Worm (Caenorhabditis elegans): Measurements from ENCODE around the gene cutl-27.

cutl-27 gene

DNA sequence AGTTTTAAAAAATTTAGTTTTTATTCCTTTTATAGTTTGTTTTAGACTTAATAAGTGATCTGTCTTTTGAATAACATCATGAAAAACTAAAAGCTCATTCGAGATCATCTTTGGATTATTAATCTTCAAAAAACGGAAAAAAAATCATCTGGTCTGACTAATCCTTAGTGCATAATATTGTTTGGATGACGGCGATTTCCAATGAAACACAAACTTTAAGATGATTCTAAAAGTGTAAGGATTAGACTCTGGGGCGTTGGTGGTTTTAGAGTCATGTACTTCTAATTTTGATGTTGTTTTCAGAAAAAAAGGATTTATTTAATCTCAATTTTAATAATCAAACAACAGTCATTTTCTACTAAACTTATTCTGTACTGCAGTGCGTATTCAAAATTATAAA, 15.0 kb downstream of the cutl-27 start:
- TF ChIP-seq bed-3 (GFP tag; optimal IDR thresholded peaks at IDR 0.05) (no peak), pha-4 (tag; optimal IDR thresholded peaks at IDR 0.05) (no peak), elt-3 (tag; optimal IDR thresholded peaks at IDR 0.05) (no peak), lin-13 (tag; optimal IDR thresholded peaks at IDR 0.05) (no peak)

DNA sequence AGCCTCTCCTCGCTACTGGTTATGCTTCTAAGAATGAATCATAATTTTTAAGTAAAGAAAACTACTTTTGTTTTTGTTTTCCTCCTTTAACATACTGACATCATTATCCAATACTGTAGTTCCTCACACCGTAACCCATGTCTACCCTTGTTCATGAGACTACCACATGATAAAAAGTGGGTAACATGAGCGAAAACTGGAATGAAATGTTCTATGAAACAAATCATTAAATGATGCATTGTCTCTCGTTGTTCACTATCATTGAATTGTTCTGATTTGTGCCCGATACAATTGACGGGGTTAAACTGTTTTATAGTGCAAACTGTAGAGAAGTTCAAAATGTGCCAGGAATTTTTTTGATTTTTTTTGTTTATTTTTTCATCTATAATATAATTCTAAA, 19.4 kb downstream of the cutl-27 start:
- no peak for TF ChIP-seq blmp-1 (tag; optimal IDR thresholded peaks at IDR 0.05)
- TF ChIP-seq ceh-43 (GFP tag; optimal IDR thresholded peaks at IDR 0.05), result no peak
- no peak for TF ChIP-seq drap-1 (GFP tag; optimal IDR thresholded peaks at IDR 0.05)
- no peak for TF ChIP-seq mep-1 (tag; optimal IDR thresholded peaks at IDR 0.05)
- TF ChIP-seq unc-39 (tag; optimal IDR thresholded peaks at IDR 0.05), result no peak

DNA sequence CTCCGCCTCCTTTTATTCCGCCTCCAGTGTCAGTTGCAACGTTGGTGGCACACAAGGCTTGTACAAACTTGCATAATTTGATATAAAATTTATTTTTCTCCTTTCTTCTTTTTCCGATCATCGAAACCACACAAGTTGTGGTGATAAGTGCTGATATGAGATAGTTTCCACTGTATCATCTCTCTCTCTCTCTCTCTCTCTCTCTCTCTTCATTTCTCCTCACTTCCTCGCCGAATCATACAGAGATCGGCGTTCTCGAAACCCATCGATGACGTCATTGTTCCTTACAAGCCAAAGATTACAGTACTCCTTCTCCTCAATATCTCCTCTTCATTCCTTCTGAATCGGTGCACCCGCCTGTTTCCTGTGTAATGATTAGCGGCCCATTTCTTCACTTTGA, 21.0 kb downstream of the cutl-27 start, which contains the start of gene nhr-43:
Gene nhr-43 (plus strand): TSS at position 233 of the 400 bp plus-strand sequence.
- no peak for TF ChIP-seq mls-2 (tag; optimal IDR thresholded peaks at IDR 0.05)
- no peak for TF ChIP-seq ces-1 (GFP tag; optimal IDR thresholded peaks at IDR 0.05)
- peak; percentile 12 for TF ChIP-seq ham-2 (GFP tag; optimal IDR thresholded peaks at IDR 0.05)
- no peak for TF ChIP-seq flh-1 (GFP tag; optimal IDR thresholded peaks at IDR 0.05)
- no peak for TF ChIP-seq unc-62 (GFP tag; optimal IDR thresholded peaks at IDR 0.05)

DNA sequence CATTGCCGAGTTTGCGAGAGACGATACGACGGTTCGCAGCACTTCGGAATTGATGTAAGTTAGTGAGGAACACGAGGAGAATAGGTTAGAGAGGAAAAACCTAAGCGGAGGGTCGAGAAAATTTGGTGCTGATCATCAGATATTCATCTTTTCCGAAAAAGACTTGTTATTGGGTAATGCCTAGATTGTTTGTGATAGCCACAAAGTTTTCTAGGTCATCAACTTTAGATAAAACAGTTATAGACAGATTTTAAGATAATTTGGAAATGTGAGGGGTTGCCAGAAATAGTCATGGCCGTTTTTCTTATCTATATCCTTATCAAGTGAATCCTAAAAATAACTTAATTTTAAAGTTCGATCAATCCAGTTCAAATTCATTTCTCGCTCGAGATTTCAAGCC, 22.1 kb downstream of the cutl-27 start:
- no peak for TF ChIP-seq ces-1 (GFP tag; optimal IDR thresholded peaks at IDR 0.05)
- TF ChIP-seq elt-1 (tag; optimal IDR thresholded peaks at IDR 0.05; ENCODE audit: borderline replicate concordance, insufficient read depth), result peak; percentile 66

DNA sequence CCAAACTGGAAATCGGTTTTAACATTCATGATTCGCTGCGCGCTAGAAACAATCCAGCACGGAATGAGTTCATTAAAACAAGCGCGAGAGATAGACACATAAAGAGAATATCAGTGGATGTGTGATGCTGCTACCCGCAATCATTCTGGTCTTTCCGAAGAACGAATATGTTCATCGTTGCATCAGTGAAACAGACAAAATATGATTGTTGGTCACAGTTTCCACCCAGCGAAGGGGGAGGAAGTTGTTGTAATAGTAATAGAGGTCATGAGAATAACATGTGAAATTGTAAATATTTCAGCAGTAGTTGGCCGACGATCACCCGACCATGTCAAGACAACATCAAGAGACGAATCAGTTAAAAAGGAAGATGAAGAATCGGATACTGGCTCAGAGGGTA, 22.9 kb downstream of the cutl-27 start:
- TF ChIP-seq blmp-1 (tag; optimal IDR thresholded peaks at IDR 0.05) (no peak), nhr-2 (tag; optimal IDR thresholded peaks at IDR 0.05) (no peak), sem-2 (GFP tag; optimal IDR thresholded peaks at IDR 0.05) (no peak), elt-1 (tag; optimal IDR thresholded peaks at IDR 0.05; ENCODE audit: borderline replicate concordance, insufficient read depth) (no peak), nhr-12 (tag; optimal IDR thresholded peaks at IDR 0.05) (no peak), flh-1 (GFP tag; optimal IDR thresholded peaks at IDR 0.05) (no peak), mab-5 (tag; optimal IDR thresholded peaks at IDR 0.05) (no peak), pha-4 (tag; optimal IDR thresholded peaks at IDR 0.05) (no peak), snpc-4 (tag; optimal IDR thresholded peaks at IDR 0.05) (no peak), bed-3 (GFP tag; optimal IDR thresholded peaks at IDR 0.05) (no peak), mep-1 (tag; optimal IDR thresholded peaks at IDR 0.05) (no peak), cnd-1 (tag; optimal IDR thresholded peaks at IDR 0.05) (no peak)

- no peak for TF ChIP-seq ham-2 (GFP tag; optimal IDR thresholded peaks at IDR 0.05)
- no peak for TF ChIP-seq lin-32 (GFP tag; optimal IDR thresholded peaks at IDR 0.05)
- TF ChIP-seq nhr-76 (tag; optimal IDR thresholded peaks at IDR 0.05), result no peak
- no peak for TF ChIP-seq mep-1 (tag; optimal IDR thresholded peaks at IDR 0.05)
- TF ChIP-seq ces-1 (GFP tag; optimal IDR thresholded peaks at IDR 0.05), result no peak
- TF ChIP-seq pha-4 (tag; optimal IDR thresholded peaks at IDR 0.05), result no peak
- no peak for TF ChIP-seq nhr-12 (tag; optimal IDR thresholded peaks at IDR 0.05)
- no peak for TF ChIP-seq elt-3 (tag; optimal IDR thresholded peaks at IDR 0.05)
Observed at ce11 chrIV:11902832-11903231, 24.5 kb downstream of the cutl-27 start.

- TF ChIP-seq elt-1 (tag; optimal IDR thresholded peaks at IDR 0.05; ENCODE audit: borderline replicate concordance, insufficient read depth) (peak; percentile 5), sem-2 (GFP tag; optimal IDR thresholded peaks at IDR 0.05) (no peak), ceh-83 (GFP tag; optimal IDR thresholded peaks at IDR 0.05) (no peak), mep-1 (tag; optimal IDR thresholded peaks at IDR 0.05) (no peak)
Observed at ce11 chrIV:11903676-11904075, 25.3 kb downstream of the cutl-27 start.

ce11 chrIV:11908733-11909132, 30.4 kb downstream of the cutl-27 start:
- TF ChIP-seq ceh-39 (tag; optimal IDR thresholded peaks at IDR 0.05) (no peak), mep-1 (tag; optimal IDR thresholded peaks at IDR 0.05) (no peak), nhr-12 (tag; optimal IDR thresholded peaks at IDR 0.05) (no peak), tbx-8 (GFP tag; optimal IDR thresholded peaks at IDR 0.05) (no peak), unc-62 (GFP tag; optimal IDR thresholded peaks at IDR 0.05) (no peak), cnd-1 (tag; optimal IDR thresholded peaks at IDR 0.05) (no peak), M03D4.4 (tag; optimal IDR thresholded peaks at IDR 0.05) (no peak), drap-1 (GFP tag; optimal IDR thresholded peaks at IDR 0.05) (no peak), flh-1 (GFP tag; optimal IDR thresholded peaks at IDR 0.05) (no peak), elt-3 (tag; optimal IDR thresholded peaks at IDR 0.05) (no peak), unc-120 (tag; optimal IDR thresholded peaks at IDR 0.05; ENCODE audit: poor library complexity, severe bottlenecking) (no peak), unc-39 (tag; optimal IDR thresholded peaks at IDR 0.05) (no peak), lin-32 (GFP tag; optimal IDR thresholded peaks at IDR 0.05) (no peak)

Data from whole organism, mixed stage, embryonic.